Fruit fly (Drosophila melanogaster): ENCODE results near the gene CG11885.

CG11885 gene

DNA sequence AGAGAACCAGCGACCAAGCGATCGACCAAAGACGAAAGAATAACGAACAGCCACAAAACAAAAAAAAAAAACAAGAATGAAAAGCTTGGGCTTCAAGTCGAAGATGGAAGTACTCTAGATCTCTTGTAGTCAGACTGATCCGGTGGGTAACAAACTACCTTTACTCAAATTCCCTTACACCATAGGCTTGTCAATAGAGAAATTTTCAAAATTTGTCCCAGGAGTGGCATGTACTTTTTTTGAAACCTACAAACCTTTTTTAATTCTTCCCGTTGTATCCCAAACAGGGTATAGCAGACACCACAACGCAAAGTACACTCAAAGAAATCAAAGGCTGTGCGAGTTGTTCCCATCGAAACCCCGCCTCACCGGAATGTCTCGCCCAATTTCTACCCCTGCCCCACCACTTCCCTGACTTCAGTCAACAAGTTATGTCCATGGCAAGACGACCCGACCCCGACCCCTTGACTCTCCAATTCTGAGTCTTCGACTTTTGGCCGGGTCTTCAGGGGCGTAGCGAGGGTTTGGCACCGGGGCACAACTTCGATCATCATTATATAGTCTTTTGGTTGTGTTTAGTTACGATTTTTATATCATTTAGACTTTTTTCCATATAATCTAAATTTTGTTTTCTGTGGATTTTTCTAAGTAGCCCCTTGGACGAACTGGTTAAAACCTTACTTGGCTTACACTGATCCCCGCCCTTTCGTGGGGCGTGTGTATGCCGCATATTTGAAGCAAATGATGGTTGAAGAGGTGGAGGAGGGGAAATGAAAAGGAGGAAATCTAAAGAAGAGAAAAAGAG is 8.6 kb upstream of the CG11885 start (continued):
- TF ChIP-seq ind (GFP tag; optimal IDR thresholded peaks at IDR 0.05), result peak; percentile 59
- peak; percentile 93 for TF ChIP-seq D19A (tag; optimal IDR thresholded peaks at IDR 0.05)
- TF ChIP-seq sd (tag; optimal IDR thresholded peaks at IDR 0.05), result peak; percentile 58
- TF ChIP-seq CG3838 (GFP tag; optimal IDR thresholded peaks at IDR 0.05), result no peak
- no peak for TF ChIP-seq CG5180 (GFP tag; optimal IDR thresholded peaks at IDR 0.05)
- peak; percentile 13 for TF ChIP-seq ATbp (GFP tag; optimal IDR thresholded peaks at IDR 0.05)
- peak; percentile 48 for TF ChIP-seq CG8388 (GFP tag; optimal IDR thresholded peaks at IDR 0.05)
- TF ChIP-seq gt (GFP tag; IDR thresholded peaks at IDR 0.05), result 0 out of 2 replicates have a peak, but pooled peaks have one; percentile 23
- 0 out of 2 replicates have a peak, but pooled peaks have one; percentile 27 for TF ChIP-seq Ptx1 (GFP tag; IDR thresholded peaks at IDR 0.05)
- TF ChIP-seq CG12942 (GFP tag; optimal IDR thresholded peaks at IDR 0.05), result no peak
- no peak for TF ChIP-seq CkIIα-i1 (GFP tag; IDR thresholded peaks at IDR 0.05)
- peak; percentile 65 for TF ChIP-seq dmrt11E (tag; optimal IDR thresholded peaks at IDR 0.05)
- peak; percentile 1 for TF ChIP-seq jing (GFP tag; optimal IDR thresholded peaks at IDR 0.05)
- peak; percentile 84 for TF ChIP-seq Xrp1 (GFP tag; IDR thresholded peaks at IDR 0.05)
- TF ChIP-seq Opbp (GFP tag; IDR thresholded peaks at IDR 0.05; ENCODE audit: partially characterized antibody), result peak; percentile 40; the same call in 1 of the 3 replicates
- peak; percentile 29 for TF ChIP-seq PHDP (tag; optimal IDR thresholded peaks at IDR 0.05)
- TF ChIP-seq CG9797 (GFP tag; optimal IDR thresholded peaks at IDR 0.05), result no peak
- TF ChIP-seq Dad (GFP tag; optimal IDR thresholded peaks at IDR 0.05), result peak; percentile 56
- TF ChIP-seq CG3726 (GFP tag; IDR thresholded peaks at IDR 0.05), result no peak
- TF ChIP-seq CG18599 (GFP tag; optimal IDR thresholded peaks at IDR 0.05), result peak; percentile 27
- TF ChIP-seq CG9609 (GFP tag; optimal IDR thresholded peaks at IDR 0.05), result peak; percentile 41
- TF ChIP-seq Trl (optimal IDR thresholded peaks at IDR 0.05), result no peak
- TF ChIP-seq Trl (GFP tag; optimal IDR thresholded peaks at IDR 0.05), result peak; percentile 38
- TF ChIP-seq CG6854 (GFP tag; optimal IDR thresholded peaks at IDR 0.05), result peak; percentile 6
- TF ChIP-seq CG5953 (GFP tag; IDR thresholded peaks at IDR 0.05), result no peak
- peak; percentile 86 for TF ChIP-seq crol (GFP tag; IDR thresholded peaks at IDR 0.05)
- TF ChIP-seq Ada2b (GFP tag; IDR thresholded peaks at IDR 0.05), result peak; percentile 35; the same call in 1 of the 2 replicates
- TF ChIP-seq hkb (optimal IDR thresholded peaks at IDR 0.05), result no peak
- 0 out of 2 replicates have a peak, but pooled peaks have one; percentile 46 for TF ChIP-seq hkb (GFP tag; IDR thresholded peaks at IDR 0.05)
- no peak for TF ChIP-seq CG6683 (GFP tag; optimal IDR thresholded peaks at IDR 0.05)
- no peak for TF ChIP-seq CG8290 (GFP tag; optimal IDR thresholded peaks at IDR 0.05)
- no peak for TF ChIP-seq CG8290 (tag; optimal IDR thresholded peaks at IDR 0.05)
- TF ChIP-seq sc (optimal IDR thresholded peaks at IDR 0.05), result no peak
- no peak for TF ChIP-seq sc (GFP tag; optimal IDR thresholded peaks at IDR 0.05)
- TF ChIP-seq Hmx (GFP tag; optimal IDR thresholded peaks at IDR 0.05), result no peak
- TF ChIP-seq Dip3 (GFP tag; optimal IDR thresholded peaks at IDR 0.05), result peak; percentile 60
- TF ChIP-seq CG14014 (GFP tag; IDR thresholded peaks at IDR 0.05), result no peak
- TF ChIP-seq CG32532 (GFP tag; IDR thresholded peaks at IDR 0.05), result peak; percentile 60
- no peak for TF ChIP-seq CG10431 (GFP tag; optimal IDR thresholded peaks at IDR 0.05)
- no peak for TF ChIP-seq CG31365 (tag; optimal IDR thresholded peaks at IDR 0.05)
- peak; percentile 31 for TF ChIP-seq tx (GFP tag; optimal IDR thresholded peaks at IDR 0.05)
- TF ChIP-seq prd (optimal IDR thresholded peaks at IDR 0.05), result no peak
- peak; percentile 64; the same call in 2 of the 3 replicates for TF ChIP-seq prd (GFP tag; IDR thresholded peaks at IDR 0.05)
- no peak for TF ChIP-seq ro (GFP tag; IDR thresholded peaks at IDR 0.05)
- TF ChIP-seq Med (GFP tag), result peak; percentile 91
- peak; percentile 23 for TF ChIP-seq crc (GFP tag; optimal IDR thresholded peaks at IDR 0.05)
- peak; percentile 62 for TF ChIP-seq fd96Cb (tag; optimal IDR thresholded peaks at IDR 0.05)
- TF ChIP-seq CG11093 (GFP tag; IDR thresholded peaks at IDR 0.05), result 0 out of 3 replicates have a peak, but pooled peaks have one; percentile 42
- TF ChIP-seq Rfx (GFP tag; IDR thresholded peaks at IDR 0.05), result peak; percentile 64; the same call in 1 of the 2 replicates
- 0 out of 2 replicates have a peak, but pooled peaks have one; percentile 24 for TF ChIP-seq CG11247 (GFP tag; IDR thresholded peaks at IDR 0.05)
- TF ChIP-seq Nf-YC (tag; optimal IDR thresholded peaks at IDR 0.05), result no peak

Data from whole organism, embryonic.